Worm (Caenorhabditis elegans) whole organism, early embryonic: Measurements from ENCODE around the gene F48F5.6.

ENCODE experiments used
- B0310.2 ChIP-seq: sonication (generic microtip); optimal IDR thresholded peaks from 2 replicates; lab custom pipeline; 2016; ENCODE audit warnings: mild to moderate bottlenecking, missing genetic modification characterization, missing compliant biosample characterization
- F13C5.2 ChIP-seq: sonication (generic microtip); optimal IDR thresholded peaks from 2 replicates; lab custom pipeline; 2017; ENCODE audit warnings: mild to moderate bottlenecking, missing genetic modification characterization, inconsistent platforms, missing compliant biosample characterization
- aly-1 ChIP-seq: sonication (generic microtip); optimal IDR thresholded peaks from 2 replicates; lab custom pipeline; 2016; ENCODE audit warnings: missing genetic modification characterization, missing compliant biosample characterization
- ama-1 ChIP-seq: fragments of 150-350 bp; optimal IDR thresholded peaks from 2 replicates; lab custom pipeline; 2014
- ceh-13 ChIP-seq: fragments of 200-800 bp; sonication (Bioruptor generic); optimal IDR thresholded peaks from 2 replicates; lab custom pipeline; 2018; ENCODE audit warnings: mild to moderate bottlenecking, missing genetic modification characterization, missing compliant biosample characterization
- ceh-36 ChIP-seq: sonication (generic microtip); optimal IDR thresholded peaks from 2 replicates; lab custom pipeline; 2016; ENCODE audit warnings: missing genetic modification characterization, inconsistent platforms, missing compliant biosample characterization
- ets-7 ChIP-seq: sonication (generic microtip); optimal IDR thresholded peaks from 2 replicates; lab custom pipeline; 2016; ENCODE audit warnings: missing genotype, missing genetic modification characterization, missing compliant biosample characterization
- flt-1 ChIP-seq: fragments of 200-800 bp; sonication (Bioruptor generic); IDR thresholded peaks from 2 replicates; pipeline ENCODE4 v1.3.6; 2022; ENCODE audit warnings: missing genetic modification characterization, missing compliant biosample characterization
- hmbx-1 ChIP-seq: sonication (generic microtip); optimal IDR thresholded peaks from 2 replicates; lab custom pipeline; 2016; ENCODE audit warnings: mild to moderate bottlenecking, missing genetic modification characterization, missing compliant biosample characterization
- hmg-4 ChIP-seq: fragments of 200-800 bp; sonication (Bioruptor generic); optimal IDR thresholded peaks from 2 replicates; lab custom pipeline; 2018; ENCODE audit warnings: mild to moderate bottlenecking, missing genetic modification characterization, missing compliant biosample characterization
- hnd-1 ChIP-seq: sonication (generic microtip); optimal IDR thresholded peaks from 2 replicates; lab custom pipeline; 2016; ENCODE audit warnings: missing genetic modification characterization, missing compliant biosample characterization
- pes-1 ChIP-seq: fragments of 200-800 bp; sonication (Bioruptor generic); IDR thresholded peaks from 2 replicates; pipeline ENCODE4 v1.3.6; 2022; ENCODE audit warnings: missing genetic modification reagents, missing genetic modification characterization, missing compliant biosample characterization
- scrt-1 ChIP-seq: fragments of 200-800 bp; sonication (Bioruptor generic); IDR thresholded peaks from 2 replicates; pipeline ENCODE4 v1.3.6; 2022; ENCODE audit warnings: missing genetic modification characterization, missing compliant biosample characterization
- sea-1 ChIP-seq: fragments of 200-800 bp; sonication (Bioruptor generic); conservative IDR thresholded peaks from 2 replicates; pipeline ENCODE4 v1.3.6; 2022; ENCODE audit warnings: missing genetic modification characterization, missing compliant biosample characterization
- tbx-11 ChIP-seq: fragments of 200-800 bp; sonication (Bioruptor generic); IDR thresholded peaks from 2 replicates; pipeline ENCODE4 v1.3.6; 2022; ENCODE audit warnings: missing genetic modification characterization, missing compliant biosample characterization
- tbx-37 ChIP-seq: fragments of 200-800 bp; sonication (Bioruptor generic); conservative IDR thresholded peaks from 2 replicates; pipeline ENCODE4 v1.3.6; 2022; ENCODE audit warnings: missing genetic modification reagents, missing genetic modification characterization, missing compliant biosample characterization
- tra-4 ChIP-seq: sonication (generic microtip); optimal IDR thresholded peaks from 2 replicates; lab custom pipeline; 2017; ENCODE audit warnings: missing genetic modification characterization, missing compliant biosample characterization

Gene F48F5.6

DNA sequence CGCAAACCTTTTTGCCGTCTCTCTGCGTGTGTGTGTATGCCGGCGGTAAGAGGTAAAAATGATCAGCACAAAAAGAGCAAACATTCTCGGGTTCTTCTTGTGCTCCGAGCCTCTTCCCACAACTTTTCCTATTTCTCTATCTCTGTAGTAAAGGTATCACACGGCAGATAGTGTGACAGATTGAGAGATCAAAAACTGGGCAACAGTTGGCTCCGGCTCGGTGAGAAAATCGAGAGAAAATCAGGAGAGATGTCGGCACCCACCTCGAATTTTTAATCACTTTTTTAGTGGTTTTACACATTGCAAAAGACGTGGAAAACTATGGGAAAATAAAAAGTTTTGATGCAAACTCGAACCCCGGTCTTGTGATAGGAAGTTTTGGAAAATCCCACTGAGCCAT is 1.2 kb downstream of the F48F5.6 start:
- TF ChIP-seq sea-1 (GFP tag; lab: Robert Waterston, UW) (no peak), ceh-13 (GFP tag; lab: Kevin White, UChicago) (no peak), tbx-37 (GFP tag; lab: Robert Waterston, UW) (no peak), hmg-4 (GFP tag; lab: Kevin White, UChicago) (no peak), tra-4 (tag; lab: Kevin White, UChicago) (no peak), hmbx-1 (tag; lab: Kevin White, UChicago) (no peak), ets-7 (tag; lab: Kevin White, UChicago) (no peak), pes-1 (GFP tag; lab: Robert Waterston, UW) (no peak), B0310.2 (tag; lab: Kevin White, UChicago) (no peak), tbx-11 (GFP tag; lab: Robert Waterston, UW) (no peak), aly-1 (no peak), F13C5.2 (tag; lab: Kevin White, UChicago) (no peak), ama-1 (lab: Kevin White, UChicago) (no peak), flt-1 (no peak), hnd-1 (tag; lab: Kevin White, UChicago) (no peak), scrt-1 (GFP tag; lab: Robert Waterston, UW) (no peak), ceh-36 (no peak)

DNA sequence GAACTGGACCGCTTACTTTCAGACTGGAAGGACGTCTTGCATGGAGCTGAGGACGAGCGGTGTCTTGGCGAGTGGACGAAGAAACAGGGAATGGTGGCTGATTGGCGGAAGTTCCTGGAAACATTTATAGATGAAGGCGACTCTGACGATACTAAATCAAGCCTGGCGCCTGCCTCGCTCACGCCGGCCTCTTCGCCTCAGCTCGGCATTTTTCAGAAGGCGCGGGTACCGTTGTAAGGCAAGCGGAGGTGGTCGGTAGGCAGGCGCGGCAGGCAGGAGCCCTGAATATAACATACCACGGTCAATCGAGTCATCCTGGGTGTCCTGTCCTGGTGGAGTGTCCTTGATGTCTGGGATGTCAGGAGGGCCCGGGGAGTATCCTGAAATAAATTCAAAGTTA is 7.1 kb downstream of the F48F5.6 start:
- TF ChIP-seq hmbx-1 (tag; lab: Kevin White, UChicago): no peak
- no peak for TF ChIP-seq hmg-4 (GFP tag; lab: Kevin White, UChicago)
- no peak for TF ChIP-seq ceh-36
- no peak for TF ChIP-seq tbx-37 (GFP tag; lab: Robert Waterston, UW)
- no peak for TF ChIP-seq tbx-11 (GFP tag; lab: Robert Waterston, UW)
- no peak for TF ChIP-seq hnd-1 (tag; lab: Kevin White, UChicago)
- no peak for TF ChIP-seq tra-4 (tag; lab: Kevin White, UChicago)
- no peak for TF ChIP-seq ets-7 (tag; lab: Kevin White, UChicago)
- no peak for TF ChIP-seq sea-1 (GFP tag; lab: Robert Waterston, UW)

ce11 chrV:20431390-20431789 is 21.6 kb downstream of the F48F5.6 start:
- TF ChIP-seq tbx-11 (GFP tag; lab: Robert Waterston, UW): 0 out of 2 replicates have a peak, but pooled peaks have one; percentile 28

- TF ChIP-seq sea-1 (GFP tag; lab: Robert Waterston, UW) (no peak), ama-1 (lab: Kevin White, UChicago) (no peak), ceh-13 (GFP tag; lab: Kevin White, UChicago) (no peak), B0310.2 (tag; lab: Kevin White, UChicago) (no peak), aly-1 (no peak), ceh-36 (no peak), F13C5.2 (tag; lab: Kevin White, UChicago) (no peak), hmg-4 (GFP tag; lab: Kevin White, UChicago) (no peak), flt-1 (no peak)
Observed at ce11 chrV:20425183-20425400, 27.9 kb downstream of the F48F5.6 start, which contains the start of the genes fce-2 and F48F5.8. TSS of gene fce-2 (plus strand) at chrV:20425301. TSS of gene F48F5.8 (plus strand) at chrV:20425342.

DNA sequence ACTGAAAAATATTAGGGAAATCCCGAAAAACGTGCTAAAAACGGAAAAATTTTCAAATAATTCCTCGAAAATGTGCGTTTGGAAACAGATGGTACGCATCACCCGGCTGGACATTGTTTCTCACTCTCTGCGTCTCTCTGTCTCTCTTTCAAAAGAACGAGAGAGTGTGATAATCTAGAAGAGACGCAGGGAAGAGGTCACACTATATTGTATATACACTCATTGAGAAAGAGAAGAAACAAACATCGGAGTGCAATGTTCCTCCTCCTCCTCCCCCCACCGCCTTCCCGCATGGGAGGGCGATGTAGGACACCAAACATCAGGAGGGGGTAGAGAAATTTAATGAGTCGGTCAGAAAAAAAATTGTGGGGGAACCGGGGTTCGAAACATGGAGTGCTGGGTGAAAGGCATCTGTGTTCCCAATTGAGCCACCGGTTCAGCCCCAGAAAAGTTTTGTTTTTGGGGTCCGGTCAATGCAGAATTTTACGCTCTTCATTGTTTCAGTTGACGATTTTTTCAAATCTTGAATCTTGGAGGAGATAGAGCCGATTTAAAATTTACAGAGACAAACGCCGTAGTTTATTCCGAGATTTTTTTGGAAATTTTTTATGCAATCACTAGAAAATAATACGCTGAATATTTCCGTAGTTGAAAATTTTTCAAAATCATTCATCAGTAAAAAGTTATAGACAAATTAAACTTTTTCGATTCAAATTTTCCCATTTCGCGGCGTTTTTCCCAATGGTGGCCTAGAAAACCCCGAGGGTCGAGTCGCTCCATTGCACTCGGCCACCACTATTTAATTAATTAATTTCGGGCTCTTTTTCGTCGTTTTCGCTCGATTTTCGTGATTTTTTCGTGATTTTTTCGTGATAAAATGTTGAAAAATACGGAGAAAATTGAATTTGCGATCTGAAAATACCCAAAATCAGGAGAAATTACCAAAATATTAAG is 28.5 kb downstream of the F48F5.6 start:
- TF ChIP-seq tra-4 (tag; lab: Kevin White, UChicago): no peak
- peak; percentile 55 for TF ChIP-seq flt-1
- 0 out of 2 replicates have a peak, but pooled peaks have one; percentile 22 for TF ChIP-seq scrt-1 (GFP tag; lab: Robert Waterston, UW)
- TF ChIP-seq hmg-4 (GFP tag; lab: Kevin White, UChicago): peak; percentile 71
- TF ChIP-seq ceh-36: no peak
- TF ChIP-seq sea-1 (GFP tag; lab: Robert Waterston, UW): 0 out of 2 replicates have a peak, but pooled peaks have one; percentile 60
- TF ChIP-seq ets-7 (tag; lab: Kevin White, UChicago): no peak
- peak; percentile 85 for TF ChIP-seq B0310.2 (tag; lab: Kevin White, UChicago)
- TF ChIP-seq pes-1 (GFP tag; lab: Robert Waterston, UW): no peak
- no peak for TF ChIP-seq tbx-11 (GFP tag; lab: Robert Waterston, UW)
- TF ChIP-seq hmbx-1 (tag; lab: Kevin White, UChicago): no peak
- TF ChIP-seq F13C5.2 (tag; lab: Kevin White, UChicago): peak; percentile 69
- peak; percentile 1 for TF ChIP-seq aly-1
- peak; percentile 64 for TF ChIP-seq tbx-37 (GFP tag; lab: Robert Waterston, UW)

- TF ChIP-seq aly-1 (no peak), tbx-37 (GFP tag; lab: Robert Waterston, UW) (no peak), hnd-1 (tag; lab: Kevin White, UChicago) (no peak), F13C5.2 (tag; lab: Kevin White, UChicago) (no peak)
Observed at ce11 chrV:20423428-20423827, 29.6 kb downstream of the F48F5.6 start.

- no peak for TF ChIP-seq F13C5.2 (tag; lab: Kevin White, UChicago)
- TF ChIP-seq hmbx-1 (tag; lab: Kevin White, UChicago): no peak
- TF ChIP-seq tbx-11 (GFP tag; lab: Robert Waterston, UW): no peak
- no peak for TF ChIP-seq ama-1 (lab: Kevin White, UChicago)
- no peak for TF ChIP-seq hmg-4 (GFP tag; lab: Kevin White, UChicago)
- TF ChIP-seq ceh-13 (GFP tag; lab: Kevin White, UChicago): no peak
- TF ChIP-seq ceh-36: no peak
- no peak for TF ChIP-seq flt-1
- TF ChIP-seq sea-1 (GFP tag; lab: Robert Waterston, UW): no peak
- no peak for TF ChIP-seq hnd-1 (tag; lab: Kevin White, UChicago)
- TF ChIP-seq tbx-37 (GFP tag; lab: Robert Waterston, UW): no peak
- TF ChIP-seq ets-7 (tag; lab: Kevin White, UChicago): no peak
- TF ChIP-seq tra-4 (tag; lab: Kevin White, UChicago): no peak
- no peak for TF ChIP-seq scrt-1 (GFP tag; lab: Robert Waterston, UW)
- no peak for TF ChIP-seq B0310.2 (tag; lab: Kevin White, UChicago)
- no peak for TF ChIP-seq aly-1
- TF ChIP-seq pes-1 (GFP tag; lab: Robert Waterston, UW): no peak
Observed at ce11 chrV:20422738-20423137, 30.2 kb downstream of the F48F5.6 start.
